Fruit fly (Drosophila melanogaster) whole organism, larva: ENCODE results near the gene SmydA-8.
A peak's percentile ranks its signal among the peaks of the same experiment; 100 is the strongest.

Source experiments
- noc ChIP-seq: fragments of 200-800 bp; sonication (Bioruptor generic); optimal IDR thresholded peaks from 3 replicates; lab custom pipeline; 2019; ENCODE audit warnings: missing biosample characterization, mild to moderate bottlenecking, missing genetic modification characterization, moderate library complexity

The SmydA-8 gene

DNA sequence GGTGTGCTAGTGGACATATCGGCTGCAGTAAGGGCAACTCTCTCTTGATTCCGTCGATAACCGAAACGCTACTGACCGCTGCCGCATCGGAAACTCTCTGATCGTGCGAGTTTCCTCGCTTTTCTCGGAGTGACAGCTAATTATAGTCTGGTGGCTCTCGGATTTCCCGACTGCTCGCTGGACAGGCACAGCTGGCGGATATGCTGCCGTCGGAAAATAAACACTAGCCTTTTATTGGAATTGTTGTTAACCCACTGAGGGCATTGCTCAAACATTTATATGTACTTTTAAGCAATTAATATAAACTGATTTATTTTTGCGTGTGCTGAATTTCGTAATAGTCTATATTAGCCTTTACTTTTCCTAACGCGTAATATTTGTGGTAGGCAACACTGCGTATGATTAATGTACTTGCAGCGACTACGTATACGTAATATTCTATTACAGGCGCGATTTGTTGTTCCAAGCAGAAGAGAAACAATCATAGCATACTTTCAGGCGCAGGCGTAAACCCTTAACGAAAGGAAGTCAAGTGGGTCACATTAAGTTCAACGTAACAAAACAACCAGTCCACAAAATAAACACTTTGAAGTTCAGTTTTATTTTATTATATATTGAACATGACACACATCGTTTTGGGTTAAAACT is at the start of gene SmydA-8:
SmydA-8 (minus strand) TSS at position 51 of the 648 bp plus-strand sequence.
- no peak for TF ChIP-seq noc (tag; lab: Kevin White, UChicago)

DNA sequence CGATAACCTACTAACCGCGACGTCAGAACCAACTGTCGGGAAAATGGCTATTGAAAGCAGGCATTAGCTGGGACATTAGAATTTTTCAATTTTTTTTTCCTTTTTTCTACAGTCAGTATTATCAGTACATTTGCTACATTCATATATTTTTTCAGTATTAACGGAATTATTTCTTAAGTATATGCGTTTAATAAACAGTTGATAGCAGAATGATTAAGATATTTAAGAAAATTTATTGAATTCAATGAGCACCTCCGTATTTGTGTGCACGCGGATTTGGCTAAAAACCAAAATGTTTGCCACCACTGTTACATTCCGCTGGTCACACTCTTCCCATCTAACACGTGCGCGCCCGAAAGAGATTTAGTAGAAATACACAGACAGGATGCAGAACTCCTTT is 48.9 kb upstream of the SmydA-8 start, which contains the start of the genes temp and CG3071:
temp (minus strand) TSS at position 5 of the 400 bp plus-strand sequence.
CG3071 (plus strand) TSS at position 327 of the 400 bp plus-strand sequence.
- peak; percentile 75 for TF ChIP-seq noc (tag; lab: Kevin White, UChicago)

DNA sequence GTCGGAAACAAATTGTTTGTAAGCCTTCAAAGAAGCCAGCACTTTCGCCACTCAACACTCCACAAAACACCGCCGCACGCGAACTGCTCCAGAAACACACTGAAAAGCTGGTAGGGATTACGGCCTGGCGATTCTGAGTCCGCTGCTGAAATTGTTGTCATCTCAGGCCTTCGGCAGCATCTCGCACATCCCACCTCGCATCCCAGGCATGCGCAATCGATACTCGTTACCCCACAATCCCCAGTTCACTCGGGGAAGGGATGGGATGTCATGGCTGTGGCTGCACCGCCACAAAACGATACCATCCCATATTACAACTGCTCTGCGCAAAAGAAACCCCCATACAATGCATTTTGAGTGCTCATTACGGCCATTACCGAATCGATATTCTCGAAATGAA is 46.2 kb upstream of the SmydA-8 start, which contains the start of gene CG3078:
CG3078 (minus strand) TSS at position 101 of the 400 bp plus-strand sequence.
- no peak for TF ChIP-seq noc (tag; lab: Kevin White, UChicago)

DNA sequence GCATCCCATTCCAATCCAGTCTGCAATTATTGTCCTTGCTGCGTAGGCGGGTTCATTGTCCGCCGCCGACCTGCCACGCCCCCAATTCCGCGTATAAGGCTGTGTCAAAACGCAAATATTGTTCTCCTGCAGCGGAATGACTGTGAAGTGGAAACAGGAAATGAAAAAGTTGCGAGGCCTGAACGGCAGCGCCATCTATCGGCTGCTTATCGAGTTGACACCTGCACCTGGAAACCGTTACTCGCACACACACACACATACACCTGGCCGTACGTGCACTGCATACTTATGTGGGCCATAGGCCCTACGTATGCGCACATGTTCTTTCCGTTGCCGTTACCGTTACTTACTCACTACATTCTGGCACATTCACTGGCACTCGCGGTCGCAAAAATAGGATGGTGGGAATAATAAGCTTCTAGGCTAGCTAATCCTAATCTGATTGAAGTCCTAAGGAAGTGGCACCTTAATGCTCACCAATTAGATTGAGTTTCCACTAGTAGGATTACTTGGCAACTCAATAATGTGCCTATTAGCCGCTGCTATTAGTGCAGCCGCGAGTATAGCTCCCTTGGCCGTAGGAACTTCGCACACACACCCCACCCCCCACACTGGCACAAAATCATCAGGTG is 45.1 kb upstream of the SmydA-8 start:
- no peak for TF ChIP-seq noc (tag; lab: Kevin White, UChicago)

DNA sequence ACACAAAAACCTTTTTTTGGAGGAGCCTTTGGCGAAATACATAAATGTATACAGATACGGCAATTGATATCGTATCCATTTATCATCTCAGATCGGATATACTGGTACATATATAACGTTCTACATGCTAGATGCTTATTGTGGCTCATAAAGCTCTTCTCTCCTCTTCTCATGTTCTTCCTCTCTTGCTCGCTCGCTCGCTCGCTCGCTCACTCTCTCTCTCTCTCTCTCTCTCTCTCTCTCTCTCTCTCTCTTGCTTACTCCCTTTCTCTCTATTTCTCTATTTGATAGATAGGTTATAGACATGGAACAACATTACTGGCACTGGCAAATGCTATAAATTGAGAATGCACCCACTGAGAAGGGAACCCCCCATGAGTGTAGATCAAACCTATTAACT is 41.4 kb upstream of the SmydA-8 start:
- no peak for TF ChIP-seq noc (tag; lab: Kevin White, UChicago)

DNA sequence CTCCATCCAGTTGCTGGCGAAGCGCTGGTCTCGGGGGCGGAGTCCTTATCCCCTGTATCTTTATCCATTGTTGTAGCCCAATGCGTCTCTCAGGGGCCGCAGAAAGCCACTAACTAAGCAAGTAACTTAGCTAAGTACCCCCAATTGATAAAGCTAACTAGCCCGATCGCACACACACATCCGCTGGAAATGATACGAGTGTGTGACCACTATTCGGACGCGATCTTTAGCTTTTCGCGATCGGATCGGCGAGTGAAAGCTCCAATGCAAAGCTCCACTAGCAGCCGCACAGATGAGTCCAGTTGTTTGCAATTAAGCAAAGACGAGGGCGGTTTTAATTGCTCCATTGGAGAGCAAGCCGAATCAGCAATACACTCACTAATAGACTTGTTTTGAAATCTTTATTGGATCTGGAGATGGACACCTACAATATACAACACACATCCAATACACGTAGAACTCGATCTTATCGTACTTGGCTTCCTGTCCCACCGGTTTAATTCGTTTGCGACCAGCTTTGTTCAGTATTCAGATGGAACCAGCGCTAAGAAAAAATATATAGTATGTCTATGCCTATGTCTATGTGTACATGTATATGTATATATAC is 40.5 kb upstream of the SmydA-8 start, which contains the start of gene CG3091:
CG3091 (minus strand) TSS at position 178 of the 607 bp plus-strand sequence.
- no peak for TF ChIP-seq noc (tag; lab: Kevin White, UChicago)

DNA sequence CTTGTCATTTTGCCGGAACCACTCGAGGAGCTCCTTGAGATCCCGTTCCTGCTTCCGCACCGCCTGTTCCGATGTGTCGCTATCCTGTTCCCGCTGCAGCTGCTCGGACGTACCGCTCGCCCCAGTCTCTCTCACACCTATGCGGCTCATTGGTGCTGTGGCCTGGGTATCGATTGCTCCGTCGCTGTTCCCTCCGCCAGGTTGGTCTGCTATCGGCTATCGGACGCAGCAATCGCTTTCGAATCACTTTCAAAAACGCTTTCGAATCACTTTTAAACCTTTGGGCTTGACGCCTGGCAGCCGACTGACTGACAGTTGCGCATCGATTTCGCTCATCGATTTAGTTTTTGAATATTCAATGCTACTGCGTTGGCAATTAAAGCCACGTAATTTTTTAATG is 38.1 kb upstream of the SmydA-8 start, which contains the start of gene CG3191:
CG3191 (minus strand) TSS at position 306 of the 400 bp plus-strand sequence.
- TF ChIP-seq noc (tag; lab: Kevin White, UChicago): no peak

DNA sequence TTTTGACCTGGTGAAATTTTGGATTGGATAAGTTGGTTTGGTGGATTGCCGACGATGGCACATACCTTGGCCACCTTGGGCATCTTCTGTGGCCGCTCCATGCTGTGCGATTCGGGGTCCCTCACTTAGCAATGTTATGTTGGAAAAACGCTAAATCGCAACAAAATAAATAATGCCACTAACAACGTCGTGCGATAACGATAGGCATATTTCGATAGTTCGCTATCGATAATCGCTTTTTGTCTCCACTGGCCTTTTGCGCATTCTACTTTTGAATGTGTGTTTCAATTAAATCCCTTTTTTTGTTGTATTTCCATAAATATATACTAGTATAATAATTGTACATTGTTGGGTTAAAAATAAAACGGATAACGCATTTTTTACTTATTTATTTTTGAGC is 36.2 kb upstream of the SmydA-8 start, which contains the start of gene crn:
crn (minus strand) TSS at position 221 of the 400 bp plus-strand sequence.
- TF ChIP-seq noc (tag; lab: Kevin White, UChicago): no peak

DNA sequence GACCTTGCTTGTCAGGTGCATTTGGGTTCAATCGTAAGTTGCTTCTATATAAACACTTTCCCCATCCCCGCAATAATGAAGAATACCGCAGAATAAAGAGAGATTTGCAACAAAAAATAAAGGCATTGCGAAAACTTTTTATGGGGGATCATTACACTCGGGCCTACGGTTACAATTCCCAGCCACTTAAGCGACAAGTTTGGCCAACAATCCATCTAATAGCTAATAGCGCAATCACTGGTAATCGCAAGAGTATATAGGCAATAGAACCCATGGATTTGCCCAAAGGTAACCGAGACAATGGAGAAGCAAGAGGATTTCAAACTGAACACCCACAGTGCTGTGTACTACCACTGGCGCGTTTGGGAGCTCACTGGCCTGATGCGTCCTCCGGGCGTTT is 32.3 kb upstream of the SmydA-8 start, which contains the start of gene Or2a:
Or2a (plus strand) TSS at position 301 of the 400 bp plus-strand sequence.
- TF ChIP-seq noc (tag; lab: Kevin White, UChicago): no peak

DNA sequence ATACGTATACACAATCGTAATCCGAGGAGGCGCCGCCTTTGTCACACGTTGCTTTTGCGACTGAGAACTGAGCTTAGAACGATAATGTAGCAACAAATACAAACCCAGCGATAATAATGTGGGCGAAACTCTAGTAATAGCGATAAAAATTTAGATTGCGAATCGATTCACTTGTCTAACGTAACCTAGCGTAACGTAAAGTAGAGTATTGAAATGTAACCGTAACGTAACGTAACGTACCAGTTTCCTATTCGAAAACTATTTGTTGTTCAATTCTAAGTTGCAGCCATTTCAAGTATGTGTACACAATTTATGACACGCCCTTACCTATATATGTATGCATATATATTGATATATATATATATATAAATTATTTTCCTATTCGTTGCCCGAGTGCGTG is 31.1 kb upstream of the SmydA-8 start:
- no peak for TF ChIP-seq noc (tag; lab: Kevin White, UChicago)

DNA sequence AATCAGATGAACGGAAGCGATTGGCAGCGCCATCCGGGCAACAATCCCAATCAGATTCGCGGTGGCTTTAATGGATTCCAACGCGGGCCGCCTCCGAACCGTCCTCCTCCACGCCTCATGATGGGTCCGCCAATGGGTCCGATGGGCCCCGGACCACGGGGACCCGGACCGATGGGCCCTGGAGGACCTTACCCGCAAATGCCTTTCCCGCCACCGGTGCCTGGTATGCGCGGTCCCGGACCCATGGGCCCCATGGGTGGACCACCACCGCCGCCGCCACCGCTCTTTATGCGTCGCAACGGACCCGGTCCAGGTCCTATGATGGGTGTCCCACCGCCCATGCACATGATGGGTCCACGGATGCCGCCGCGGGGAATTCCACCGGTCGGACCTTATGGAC is 29.3 kb upstream of the SmydA-8 start:
- no peak for TF ChIP-seq noc (tag; lab: Kevin White, UChicago)

DNA sequence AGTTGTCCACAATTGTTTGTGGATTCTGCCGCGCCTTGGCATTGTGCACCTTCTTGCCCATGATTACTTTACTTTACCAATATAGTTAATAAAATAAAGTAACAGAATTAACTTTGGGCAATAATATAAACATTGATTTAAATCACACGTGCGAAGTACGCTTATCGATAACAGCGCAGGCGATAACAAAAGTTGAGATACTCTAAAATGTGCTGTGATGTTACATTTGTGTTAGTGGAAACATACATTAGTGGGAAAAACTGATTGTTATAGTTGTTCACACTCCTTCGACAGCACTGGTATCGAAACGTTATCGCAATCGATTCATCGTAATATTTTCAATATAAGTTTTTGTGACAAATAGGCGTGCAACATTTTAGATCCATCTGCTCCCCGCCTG is 28.2 kb upstream of the SmydA-8 start, which contains the start of gene kz:
kz (minus strand) TSS at position 194 of the 400 bp plus-strand sequence.
- no peak for TF ChIP-seq noc (tag; lab: Kevin White, UChicago)

DNA sequence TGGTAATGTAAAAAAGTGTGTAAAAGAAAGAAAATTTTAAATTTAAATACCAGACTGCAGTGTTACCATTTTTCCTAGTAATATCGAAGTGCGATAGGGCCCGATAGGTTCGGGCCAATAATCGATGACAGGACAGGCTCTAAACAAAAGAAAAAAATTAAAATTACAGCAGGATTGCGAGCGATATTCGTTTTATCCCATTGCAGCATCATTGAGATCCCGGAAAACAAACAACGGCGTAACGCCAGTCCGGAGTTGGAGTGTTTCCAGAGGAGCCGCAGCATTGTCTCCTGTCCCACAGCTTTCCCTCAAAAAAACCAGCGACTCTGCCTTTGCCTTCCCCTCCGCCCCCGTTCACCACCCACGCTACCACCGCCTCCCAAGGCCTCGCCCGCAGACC is 11.5 kb upstream of the SmydA-8 start, which contains the start of gene pcx:
pcx (plus strand) TSS at position 159 of the 400 bp plus-strand sequence.
- TF ChIP-seq noc (tag; lab: Kevin White, UChicago): no peak

DNA sequence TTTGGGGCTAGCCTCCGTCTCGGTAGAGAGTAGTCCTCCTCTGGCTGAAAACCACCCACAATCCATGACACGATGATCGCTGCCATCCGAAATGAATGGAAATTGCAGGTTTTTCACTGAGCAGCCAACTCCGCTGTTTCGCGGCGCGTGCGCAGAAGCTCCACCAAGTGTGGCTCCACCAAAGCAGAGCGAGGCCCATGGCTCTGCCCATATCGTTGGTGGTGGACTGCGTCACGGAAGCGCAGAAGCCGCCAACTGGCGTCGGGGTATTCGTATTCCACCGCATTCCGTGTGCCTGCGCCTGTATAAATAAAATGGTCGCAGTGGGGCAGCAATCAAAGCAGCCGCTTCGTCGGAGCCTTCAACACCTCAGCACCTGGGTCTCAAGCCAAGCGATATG is 9.8 kb upstream of the SmydA-8 start, which contains the start of gene CG14052:
CG14052 (plus strand) TSS at position 301 of the 400 bp plus-strand sequence.
- TF ChIP-seq noc (tag; lab: Kevin White, UChicago): no peak

DNA sequence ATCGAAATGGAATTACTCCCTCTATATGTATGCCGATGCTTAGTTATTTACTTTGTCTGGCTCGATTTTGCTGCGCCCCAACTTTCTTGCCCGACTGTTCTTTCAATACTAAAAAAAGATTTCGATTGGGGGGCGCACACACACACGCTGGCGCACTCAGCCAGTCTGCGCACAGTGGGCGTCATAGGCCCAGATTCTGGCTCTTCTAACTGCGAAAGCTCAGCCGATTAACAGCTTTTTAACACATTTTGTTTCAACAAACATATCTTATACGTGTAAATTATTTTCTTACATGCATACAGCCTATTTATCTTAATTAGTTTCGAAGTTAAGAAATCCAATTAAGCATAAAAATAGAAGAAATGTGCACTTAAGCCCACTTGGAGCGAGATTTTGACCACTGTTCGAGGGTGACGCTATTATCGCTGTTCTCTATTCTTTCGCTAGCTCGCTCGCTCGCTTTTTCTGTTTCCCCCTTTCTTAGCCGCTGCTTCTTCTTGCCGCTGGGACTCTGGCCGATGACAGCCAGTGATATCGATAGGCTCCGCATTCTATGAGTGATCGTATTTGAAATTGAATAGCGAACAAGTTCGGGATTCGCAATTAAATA is 8.7 kb upstream of the SmydA-8 start, which contains the start of gene Vinc:
Vinc (minus strand) TSS at position 387 of the 610 bp plus-strand sequence.
- TF ChIP-seq noc (tag; lab: Kevin White, UChicago): peak; percentile 67
